Fruit fly (Drosophila melanogaster) whole organism, embryonic: ENCODE results near the gene heix.
A peak's percentile ranks its signal among the peaks of the same experiment; 100 is the strongest.

Source experiments
- B-H1 ChIP-seq: fragments of 200-800 bp; sonication (Bioruptor generic); IDR thresholded peaks from 3 replicates; pipeline ENCODE4 v1.3.6; 2022; ENCODE audit warnings: missing biosample characterization, missing genetic modification characterization
- CG10209 ChIP-seq: fragments of 200-800 bp; sonication (Bioruptor generic); optimal IDR thresholded peaks from 3 replicates; lab custom pipeline; 2017; ENCODE audit warnings: missing biosample characterization, mild to moderate bottlenecking, missing genetic modification characterization, missing genetic modification reagents
- CG10543 ChIP-seq: fragments of 200-800 bp; sonication (Bioruptor generic); optimal IDR thresholded peaks from 3 replicates; lab custom pipeline; 2017; ENCODE audit warnings: missing biosample characterization, mild to moderate bottlenecking, missing genetic modification characterization, moderate library complexity
- CG11093 ChIP-seq: fragments of 200-800 bp; sonication (Bioruptor generic); IDR thresholded peaks from 3 replicates; pipeline ENCODE4 v1.3.6; 2022; ENCODE audit warnings: missing biosample characterization, missing genetic modification characterization
- CG12236 ChIP-seq: fragments of 200-800 bp; sonication (Bioruptor generic); optimal IDR thresholded peaks from 2 replicates; lab custom pipeline; 2016; ENCODE audit warnings: missing biosample characterization, missing genetic modification characterization
- CG12391 ChIP-seq: fragments of 200-800 bp; sonication (Bioruptor generic); optimal IDR thresholded peaks from 3 replicates; lab custom pipeline; 2018; ENCODE audit warnings: missing biosample characterization, mild to moderate bottlenecking, missing genetic modification characterization, moderate library complexity
- CG13296 ChIP-seq: fragments of 200-800 bp; sonication (Bioruptor generic); optimal IDR thresholded peaks from 3 replicates; lab custom pipeline; 2018; ENCODE audit warnings: missing biosample characterization, mild to moderate bottlenecking, missing genetic modification characterization
- CG1529 ChIP-seq: fragments of 200-800 bp; sonication (Bioruptor generic); optimal IDR thresholded peaks from 3 replicates; lab custom pipeline; 2018; ENCODE audit warnings: missing biosample characterization, missing genetic modification characterization
- CG17328 ChIP-seq: fragments of 200-800 bp; sonication (Bioruptor generic); IDR thresholded peaks from 2 replicates; pipeline ENCODE4 v1.3.6; 2022; ENCODE audit warnings: missing biosample characterization, missing genetic modification characterization
- CG18476 ChIP-seq: fragments of 200-800 bp; sonication (Bioruptor generic); optimal IDR thresholded peaks from 2 replicates; lab custom pipeline; 2016; ENCODE audit warnings: missing biosample characterization, mild to moderate bottlenecking, missing genetic modification characterization
- CG2202 ChIP-seq: fragments of 200-800 bp; sonication (Bioruptor generic); optimal IDR thresholded peaks from 2 replicates; lab custom pipeline; 2018; ENCODE audit warnings: missing biosample characterization, mild to moderate bottlenecking, missing genetic modification characterization
- CG34376 ChIP-seq: fragments of 200-800 bp; sonication (Bioruptor generic); optimal IDR thresholded peaks from 2 replicates; lab custom pipeline; 2018; ENCODE audit warnings: missing biosample characterization, mild to moderate bottlenecking, missing genetic modification characterization
- CG3838 ChIP-seq: fragments of 200-800 bp; sonication (Bioruptor generic); optimal IDR thresholded peaks from 3 replicates; lab custom pipeline; 2016; ENCODE audit warnings: missing biosample characterization, missing genetic modification characterization
- CG4360 ChIP-seq: fragments of 200-800 bp; sonication (Bioruptor generic); IDR thresholded peaks from 2 replicates; pipeline ENCODE4 v1.3.6; 2022; ENCODE audit warnings: missing biosample characterization, missing genetic modification characterization
- CG4404 ChIP-seq: fragments of 200-800 bp; sonication (Bioruptor generic); IDR thresholded peaks from 2 replicates; pipeline ENCODE4 v1.3.6; 2022; ENCODE audit warnings: missing biosample characterization, missing genetic modification characterization
- CG6254 ChIP-seq: fragments of 200-800 bp; sonication (Bioruptor generic); optimal IDR thresholded peaks from 3 replicates; lab custom pipeline; 2017; ENCODE audit warnings: mild to moderate bottlenecking, missing biosample characterization, missing genetic modification reagents, missing genetic modification characterization
- CG8290 ChIP-seq, 3 experiments: fragments of 200-800 bp; sonication (Bioruptor generic); optimal IDR thresholded peaks; 2 replicates each; lab custom pipeline; 2016 to 2019; ENCODE audit warnings: missing biosample characterization in 3 of 3, missing genetic modification characterization in 3 of 3, mild to moderate bottlenecking in 2 of 3, moderate library complexity in 1 of 3
- CG8359 ChIP-seq: fragments of 200-800 bp; sonication (Bioruptor generic); optimal IDR thresholded peaks from 2 replicates; lab custom pipeline; 2017; ENCODE audit warnings: missing biosample characterization, mild to moderate bottlenecking, missing genetic modification characterization, borderline replicate concordance
- CG9215 ChIP-seq: fragments of 200-800 bp; sonication (Bioruptor generic); IDR thresholded peaks from 2 replicates; pipeline ENCODE4 v1.3.6; 2022; ENCODE audit warnings: missing biosample characterization, missing genetic modification characterization
- Dll ChIP-seq: fragments of 200-800 bp; sonication (Bioruptor generic); IDR thresholded peaks from 4 replicates; pipeline ENCODE4 v1.3.6; 2022; ENCODE audit warnings: missing biosample characterization, missing genetic modification characterization; ENCODE audit not compliant: partially characterized antibody
- Fer2 ChIP-seq: fragments of 200-800 bp; sonication (Bioruptor generic); optimal IDR thresholded peaks from 2 replicates; lab custom pipeline; 2018; ENCODE audit warnings: missing biosample characterization, mild to moderate bottlenecking, missing genetic modification characterization, moderate library complexity
- H15 ChIP-seq: fragments of 200-800 bp; sonication (Bioruptor generic); IDR thresholded peaks from 3 replicates; pipeline ENCODE4 v1.3.6; 2022; ENCODE audit warnings: missing biosample characterization, missing genetic modification characterization
- Hr3 ChIP-seq: fragments of 200-800 bp; sonication (Bioruptor generic); optimal IDR thresholded peaks from 3 replicates; lab custom pipeline; 2016; ENCODE audit warnings: missing biosample characterization, missing genetic modification characterization
- Hsf ChIP-seq: fragments of 200-800 bp; sonication (Bioruptor generic); optimal IDR thresholded peaks from 3 replicates; lab custom pipeline; 2016; ENCODE audit warnings: missing biosample characterization, missing genetic modification characterization
- Kr ChIP-seq: fragments of 200-800 bp; sonication (Bioruptor generic); optimal IDR thresholded peaks from 2 replicates; lab custom pipeline; 2017; ENCODE audit warnings: missing biosample characterization, mild to moderate bottlenecking, missing genetic modification characterization
- Mad ChIP-seq: fragments of 200-800 bp; sonication (Bioruptor generic); optimal IDR thresholded peaks from 2 replicates; lab custom pipeline; 2016; ENCODE audit warnings: missing biosample characterization, missing genetic modification characterization
- Mes4 ChIP-seq: fragments of 200-800 bp; sonication (Bioruptor generic); optimal IDR thresholded peaks from 2 replicates; lab custom pipeline; 2016; ENCODE audit warnings: missing biosample characterization, missing genetic modification characterization
- Nf-YA ChIP-seq: fragments of 200-800 bp; sonication (Bioruptor generic); IDR thresholded peaks from 2 replicates; pipeline ENCODE4 v1.3.6; 2022; ENCODE audit warnings: missing biosample characterization, missing genetic modification characterization
- Oli ChIP-seq: fragments of 200-800 bp; sonication (Bioruptor generic); optimal IDR thresholded peaks from 2 replicates; lab custom pipeline; 2018; ENCODE audit warnings: missing biosample characterization, mild to moderate bottlenecking, missing genetic modification characterization, moderate library complexity
- PHDP ChIP-seq: fragments of 200-800 bp; sonication (Bioruptor generic); optimal IDR thresholded peaks from 3 replicates; lab custom pipeline; 2018; ENCODE audit warnings: missing biosample characterization, mild to moderate bottlenecking, missing genetic modification characterization, moderate library complexity
- Vsx1 ChIP-seq: fragments of 200-800 bp; sonication (Bioruptor generic); optimal IDR thresholded peaks from 2 replicates; lab custom pipeline; 2017; ENCODE audit warnings: missing biosample characterization, mild to moderate bottlenecking, missing genetic modification characterization, missing genetic modification reagents
- Xbp1 ChIP-seq: fragments of 200-800 bp; sonication (Bioruptor generic); optimal IDR thresholded peaks from 3 replicates; lab custom pipeline; 2016; ENCODE audit warnings: missing biosample characterization, mild to moderate bottlenecking, missing genetic modification characterization
- Xrp1 ChIP-seq: fragments of 200-800 bp; sonication (Bioruptor generic); IDR thresholded peaks from 2 replicates; pipeline ENCODE4 v1.3.6; 2022; ENCODE audit warnings: missing biosample characterization, missing genetic modification characterization
- abd-A ChIP-seq: fragments of 200-800 bp; sonication (Bioruptor generic); optimal IDR thresholded peaks from 3 replicates; lab custom pipeline; 2019; ENCODE audit warnings: missing biosample characterization, mild to moderate bottlenecking, missing genetic modification characterization, moderate library complexity
- ap ChIP-seq: fragments of 200-800 bp; sonication (Bioruptor generic); IDR thresholded peaks from 2 replicates; pipeline ENCODE4 v1.3.6; 2022; ENCODE audit warnings: missing biosample characterization, missing genetic modification characterization
- br ChIP-seq: fragments of >200 bp; optimal IDR thresholded peaks from 2 replicates; lab custom pipeline; 2017
- cad ChIP-seq: fragments of >200 bp; optimal IDR thresholded peaks from 2 replicates; lab custom pipeline; 2017; ENCODE audit warnings: missing biosample characterization, missing genetic modification characterization
- cg ChIP-seq: fragments of 200-800 bp; sonication (Bioruptor generic); optimal IDR thresholded peaks from 3 replicates; lab custom pipeline; 2019; ENCODE audit warnings: missing biosample characterization, mild to moderate bottlenecking, missing genetic modification characterization, moderate library complexity
- en ChIP-seq: fragments of 200-800 bp; sonication (Bioruptor generic); optimal IDR thresholded peaks from 2 replicates; lab custom pipeline; 2016; ENCODE audit warnings: missing biosample characterization, missing genetic modification characterization
- ftz-f1 ChIP-seq: fragments of 200-800 bp; sonication (Bioruptor generic); optimal IDR thresholded peaks from 2 replicates; lab custom pipeline; 2016; ENCODE audit warnings: missing biosample characterization, missing genetic modification characterization
- jigr1 ChIP-seq: fragments of 200-800 bp; sonication (Bioruptor generic); IDR thresholded peaks from 3 replicates; pipeline ENCODE4 v1.3.6; 2022; ENCODE audit warnings: missing biosample characterization, missing genetic modification characterization
- odd ChIP-seq: fragments of 200-800 bp; sonication (Bioruptor generic); optimal IDR thresholded peaks from 2 replicates; lab custom pipeline; 2017; ENCODE audit warnings: missing biosample characterization, mild to moderate bottlenecking, missing genetic modification characterization
- pzg ChIP-seq: fragments of 200-800 bp; sonication (Bioruptor generic); optimal IDR thresholded peaks from 3 replicates; lab custom pipeline; 2018; ENCODE audit warnings: missing biosample characterization, mild to moderate bottlenecking, missing genetic modification characterization, moderate library complexity
- salm ChIP-seq: fragments of 200-800 bp; sonication (Bioruptor generic); optimal IDR thresholded peaks from 2 replicates; lab custom pipeline; 2018; ENCODE audit warnings: missing biosample characterization, mild to moderate bottlenecking, missing genetic modification characterization
- slbo ChIP-seq: fragments of 200-800 bp; sonication (Bioruptor generic); IDR thresholded peaks from 2 replicates; pipeline ENCODE4 v1.3.6; 2022; ENCODE audit warnings: missing biosample characterization, missing genetic modification characterization
- so ChIP-seq: fragments of 200-800 bp; sonication (Bioruptor generic); IDR thresholded peaks from 3 replicates; pipeline ENCODE4 v1.3.6; 2022; ENCODE audit warnings: missing biosample characterization, missing genetic modification characterization
- tin ChIP-seq: fragments of 200-800 bp; sonication (Bioruptor generic); optimal IDR thresholded peaks from 3 replicates; lab custom pipeline; 2016; ENCODE audit warnings: missing biosample characterization, missing genetic modification characterization
- wek ChIP-seq: fragments of 200-800 bp; sonication (Bioruptor generic); optimal IDR thresholded peaks from 3 replicates; lab custom pipeline; 2018; ENCODE audit warnings: missing biosample characterization, mild to moderate bottlenecking, missing genetic modification characterization, moderate library complexity
- zen2 ChIP-seq: fragments of 200-800 bp; sonication (Bioruptor generic); IDR thresholded peaks from 3 replicates; pipeline ENCODE4 v1.3.6; 2022; ENCODE audit warnings: missing biosample characterization, missing genetic modification characterization; ENCODE audit not compliant: partially characterized antibody
- zf30C ChIP-seq: fragments of 200-800 bp; sonication (Bioruptor generic); optimal IDR thresholded peaks from 3 replicates; lab custom pipeline; 2018; ENCODE audit warnings: missing biosample characterization, mild to moderate bottlenecking, missing genetic modification characterization
- zfh2 ChIP-seq: fragments of 200-800 bp; sonication (Bioruptor generic); optimal IDR thresholded peaks from 2 replicates; lab custom pipeline; 2016; ENCODE audit warnings: missing biosample characterization, missing genetic modification characterization

heix gene

dm6 chr2L:16272730-16273129, 26.9 kb downstream of the heix start (continued):
- TF ChIP-seq Kr (GFP tag; lab: Kevin White, UChicago) (no peak), PHDP (tag; lab: Kevin White, UChicago) (peak; percentile 52), pzg (no peak), odd (peak; percentile 64), zfh2 (no peak), en (GFP tag; lab: Kevin White, UChicago) (no peak), CG8290 (GFP tag; optimal IDR thresholded peaks at IDR 0.05; lab: Kevin White, UChicago) (no peak), CG8290 (tag; optimal IDR thresholded peaks at IDR 0.05; lab: Kevin White, UChicago) (peak in 1 of 2 experiments; percentile 49), CG10209 (GFP tag; lab: Kevin White, UChicago) (peak; percentile 11), Hsf (GFP tag; lab: Kevin White, UChicago) (no peak), abd-A (tag; lab: Kevin White, UChicago) (peak; percentile 51), Oli (no peak), br (lab: Kevin White, UChicago) (no peak), CG34376 (GFP tag; lab: Kevin White, UChicago) (peak; percentile 71), Xrp1 (GFP tag; lab: Robert Waterston, UW) (no peak), CG4360 (GFP tag; lab: Robert Waterston, UW) (peak; percentile 61; the same call in 1 of the 2 replicates), CG18476 (GFP tag; lab: Kevin White, UChicago) (no peak), salm (tag; lab: Kevin White, UChicago) (no peak), CG1529 (GFP tag; lab: Kevin White, UChicago) (peak; percentile 21), Xbp1 (GFP tag; lab: Kevin White, UChicago) (no peak), CG4404 (GFP tag; lab: Robert Waterston, UW) (no peak), Vsx1 (GFP tag; lab: Kevin White, UChicago) (peak; percentile 71), CG6254 (no peak), Dll (no peak), zf30C (GFP tag; lab: Kevin White, UChicago) (no peak), CG12391 (tag; lab: Kevin White, UChicago) (no peak), Nf-YA (GFP tag; lab: Robert Waterston, UW) (no peak), Hr3 (no peak), CG3838 (no peak), Mad (no peak), tin (GFP tag; lab: Kevin White, UChicago) (no peak), CG2202 (peak; percentile 17), Mes4 (no peak), jigr1 (GFP tag; lab: Robert Waterston, UW) (no peak), ap (GFP tag; lab: Robert Waterston, UW) (no peak), ftz-f1 (GFP tag; lab: Kevin White, UChicago) (no peak), CG12236 (no peak), wek (peak; percentile 54), CG13296 (GFP tag; lab: Kevin White, UChicago) (peak; percentile 71), so (peak; percentile 54; the same call in 2 of the 3 replicates), CG8359 (no peak), CG9215 (GFP tag; lab: Robert Waterston, UW) (no peak), B-H1 (GFP tag; lab: Robert Waterston, UW) (no peak; the same call in 2 of the 3 replicates), zen2 (GFP tag; lab: Robert Waterston, UW) (no peak), CG10543 (peak; percentile 77), cad (GFP tag; lab: Kevin White, UChicago) (no peak), H15 (GFP tag; lab: Robert Waterston, UW) (no peak), CG11093 (GFP tag; lab: Robert Waterston, UW) (no peak), CG17328 (GFP tag; lab: Robert Waterston, UW) (0 out of 2 replicates have a peak, but pooled peaks have one; percentile 31), cg (GFP tag; lab: Kevin White, UChicago) (no peak), Fer2 (tag; lab: Kevin White, UChicago) (peak; percentile 12), slbo (GFP tag; lab: Robert Waterston, UW) (0 out of 2 replicates have a peak, but pooled peaks have one; percentile 14)
